Fruit fly (Drosophila melanogaster) whole organism, embryonic: ENCODE data around the gene dob.

Source experiments
- Fer3 ChIP-seq: fragments of 200-800 bp; sonication (Bioruptor generic); optimal IDR thresholded peaks from 2 replicates; lab custom pipeline; 2018; ENCODE audit warnings: missing biosample characterization, mild to moderate bottlenecking, missing genetic modification characterization, moderate library complexity
- dmrt99B ChIP-seq: fragments of 200-800 bp; sonication (Bioruptor generic); optimal IDR thresholded peaks from 2 replicates; lab custom pipeline; 2018; ENCODE audit warnings: missing biosample characterization, mild to moderate bottlenecking, missing genetic modification characterization, moderate library complexity
- hb ChIP-seq: fragments of 200-800 bp; sonication (Bioruptor generic); IDR thresholded peaks from 3 replicates; pipeline ENCODE4 v1.3.6; 2022; ENCODE audit warnings: missing biosample characterization, missing genetic modification characterization; ENCODE audit not compliant: partially characterized antibody
- p53 ChIP-seq: fragments of 200-800 bp; sonication (Bioruptor generic); optimal IDR thresholded peaks from 2 replicates; lab custom pipeline; 2016; ENCODE audit warnings: missing biosample characterization, missing genetic modification characterization
- seq ChIP-seq: fragments of 200-800 bp; sonication (Bioruptor generic); IDR thresholded peaks from 2 replicates; pipeline ENCODE4 v1.3.6; 2022; ENCODE audit warnings: missing biosample characterization, missing genetic modification characterization

DNA sequence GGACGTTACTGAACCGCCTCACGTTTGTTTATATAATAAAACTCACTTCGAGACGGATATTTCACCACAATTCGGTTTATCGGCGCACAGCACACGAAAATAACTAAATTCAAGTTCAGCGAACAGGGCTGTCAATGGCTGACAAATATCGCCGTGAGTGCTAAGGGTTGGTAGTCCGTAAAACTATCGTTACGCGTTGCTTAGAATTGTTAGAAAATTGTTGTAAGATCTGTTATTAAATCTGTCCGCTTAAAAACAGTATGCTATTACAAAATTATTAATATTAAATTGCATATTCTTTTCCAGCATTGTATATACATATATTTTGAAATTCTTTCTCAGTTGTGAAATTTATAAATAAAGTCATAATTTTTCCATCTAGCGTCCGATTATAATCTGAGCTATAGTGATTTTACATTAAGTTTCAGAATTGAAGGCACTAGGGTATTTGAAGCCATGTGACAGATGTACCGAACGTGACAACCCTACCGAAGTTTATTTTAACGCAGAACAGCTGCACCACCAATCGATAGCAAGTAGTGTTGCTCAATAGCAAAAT is 17.9 kb downstream of the dob start, which contains the start of gene Cox17:
- TF ChIP-seq seq (GFP tag; lab: Robert Waterston, UW), result peak; percentile 38
- no peak for TF ChIP-seq p53
- peak; percentile 67; the same call in 1 of the 3 replicates for TF ChIP-seq hb (GFP tag; lab: Robert Waterston, UW)
- TF ChIP-seq dmrt99B, result peak; percentile 83
- TF ChIP-seq Fer3, result peak; percentile 73
